Worm (Caenorhabditis elegans) whole organism, early embryonic: ENCODE results near the gene srr-8.
A peak's percentile ranks its signal among the peaks of the same experiment; 100 is the strongest.

Experiments
- B0310.2 ChIP-seq: sonication (generic microtip); optimal IDR thresholded peaks from 2 replicates; lab custom pipeline; 2016; ENCODE audit warnings: mild to moderate bottlenecking, missing genetic modification characterization, missing compliant biosample characterization
- ama-1 ChIP-seq: fragments of 150-350 bp; optimal IDR thresholded peaks from 2 replicates; lab custom pipeline; 2014
- ceh-36 ChIP-seq: sonication (generic microtip); optimal IDR thresholded peaks from 2 replicates; lab custom pipeline; 2016; ENCODE audit warnings: missing genetic modification characterization, inconsistent platforms, missing compliant biosample characterization
- ets-7 ChIP-seq: sonication (generic microtip); optimal IDR thresholded peaks from 2 replicates; lab custom pipeline; 2016; ENCODE audit warnings: missing genotype, missing genetic modification characterization, missing compliant biosample characterization
- flt-1 ChIP-seq: fragments of 200-800 bp; sonication (Bioruptor generic); IDR thresholded peaks from 2 replicates; pipeline ENCODE4 v1.3.6; 2022; ENCODE audit warnings: missing genetic modification characterization, missing compliant biosample characterization
- hmbx-1 ChIP-seq: sonication (generic microtip); optimal IDR thresholded peaks from 2 replicates; lab custom pipeline; 2016; ENCODE audit warnings: mild to moderate bottlenecking, missing genetic modification characterization, missing compliant biosample characterization
- hmg-4 ChIP-seq: fragments of 200-800 bp; sonication (Bioruptor generic); optimal IDR thresholded peaks from 2 replicates; lab custom pipeline; 2018; ENCODE audit warnings: mild to moderate bottlenecking, missing genetic modification characterization, missing compliant biosample characterization
- pes-1 ChIP-seq: fragments of 200-800 bp; sonication (Bioruptor generic); IDR thresholded peaks from 2 replicates; pipeline ENCODE4 v1.3.6; 2022; ENCODE audit warnings: missing genetic modification reagents, missing genetic modification characterization, missing compliant biosample characterization
- tbx-37 ChIP-seq: fragments of 200-800 bp; sonication (Bioruptor generic); conservative IDR thresholded peaks from 2 replicates; pipeline ENCODE4 v1.3.6; 2022; ENCODE audit warnings: missing genetic modification reagents, missing genetic modification characterization, missing compliant biosample characterization
- tra-4 ChIP-seq: sonication (generic microtip); optimal IDR thresholded peaks from 2 replicates; lab custom pipeline; 2017; ENCODE audit warnings: missing genetic modification characterization, missing compliant biosample characterization

DNA sequence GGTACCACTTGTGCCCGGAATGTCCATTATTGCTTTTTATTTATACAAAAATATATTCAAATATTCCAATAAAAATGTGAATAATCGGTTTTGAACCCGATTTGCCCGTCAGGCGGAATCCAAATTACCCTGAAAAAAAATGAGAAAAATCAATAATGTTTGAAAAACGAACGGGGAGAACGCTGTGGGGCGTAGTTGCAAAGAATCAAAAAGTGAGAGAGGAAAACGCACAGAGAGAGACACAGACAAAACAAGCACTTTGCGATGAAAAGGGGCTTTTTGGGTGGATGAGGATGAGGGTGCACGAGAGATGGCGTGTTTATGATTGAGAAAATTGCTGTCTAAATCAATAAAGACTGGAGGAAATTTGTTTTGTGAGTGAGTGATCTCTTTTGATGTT is 38.5 kb upstream of the srr-8 start, which contains the start of gene tam-1:
- TF ChIP-seq B0310.2 (tag; lab: Kevin White, UChicago) (no peak), tra-4 (tag; lab: Kevin White, UChicago) (no peak), tbx-37 (GFP tag; lab: Robert Waterston, UW) (no peak), hmbx-1 (tag; lab: Kevin White, UChicago) (no peak), ceh-36 (tag; lab: Kevin White, UChicago) (no peak), ets-7 (no peak), pes-1 (GFP tag; lab: Robert Waterston, UW) (no peak), ama-1 (lab: Kevin White, UChicago) (no peak), flt-1 (no peak), hmg-4 (GFP tag; lab: Kevin White, UChicago) (peak; percentile 30)
